Fruit fly (Drosophila melanogaster) whole organism, embryonic: ENCODE measurements around the gene CG9550.

Source experiments
- CG11560 ChIP-seq: fragments of 200-800 bp; sonication (Bioruptor generic); IDR thresholded peaks from 3 replicates; pipeline ENCODE4 v1.3.6; 2022; ENCODE audit warnings: missing biosample characterization, missing genetic modification characterization
- CG13296 ChIP-seq: fragments of 200-800 bp; sonication (Bioruptor generic); optimal IDR thresholded peaks from 3 replicates; lab custom pipeline; 2018; ENCODE audit warnings: missing biosample characterization, mild to moderate bottlenecking, missing genetic modification characterization
- CG13424 ChIP-seq: fragments of 200-800 bp; sonication (Bioruptor generic); optimal IDR thresholded peaks from 2 replicates; lab custom pipeline; 2019; ENCODE audit warnings: missing biosample characterization, mild to moderate bottlenecking, missing genetic modification characterization, moderate library complexity
- CG14014 ChIP-seq: fragments of 200-800 bp; sonication (Bioruptor generic); IDR thresholded peaks from 2 replicates; pipeline ENCODE4 v1.3.6; 2022; ENCODE audit warnings: missing biosample characterization, missing genetic modification characterization
- CG15479 ChIP-seq: fragments of 200-800 bp; sonication (Bioruptor generic); optimal IDR thresholded peaks from 3 replicates; lab custom pipeline; 2019; ENCODE audit warnings: missing biosample characterization, mild to moderate bottlenecking, missing genetic modification characterization, moderate library complexity
- CG15514 ChIP-seq: fragments of 200-800 bp; sonication (Bioruptor generic); optimal IDR thresholded peaks from 3 replicates; lab custom pipeline; 2017; ENCODE audit warnings: missing biosample characterization, missing genetic modification characterization, mild to moderate bottlenecking, moderate library complexity, missing genetic modification reagents
- CG15601 ChIP-seq: fragments of 200-800 bp; sonication (Bioruptor generic); optimal IDR thresholded peaks from 3 replicates; lab custom pipeline; 2019; ENCODE audit warnings: missing biosample characterization, mild to moderate bottlenecking, missing genetic modification characterization, moderate library complexity
- CG16779 ChIP-seq: fragments of 200-800 bp; sonication (Bioruptor generic); IDR thresholded peaks from 2 replicates; pipeline ENCODE4 v1.3.6; 2022; ENCODE audit warnings: missing biosample characterization, missing genetic modification characterization
- CG18764 ChIP-seq: fragments of 200-800 bp; sonication (Bioruptor generic); optimal IDR thresholded peaks from 3 replicates; lab custom pipeline; 2016; ENCODE audit warnings: missing biosample characterization, missing genetic modification characterization
- CG2120 ChIP-seq: fragments of 200-800 bp; sonication (Bioruptor generic); optimal IDR thresholded peaks from 3 replicates; lab custom pipeline; 2016; ENCODE audit warnings: missing biosample characterization, missing genetic modification characterization
- CG31365 ChIP-seq: fragments of 200-800 bp; sonication (Bioruptor generic); optimal IDR thresholded peaks from 2 replicates; lab custom pipeline; 2018; ENCODE audit warnings: missing biosample characterization, mild to moderate bottlenecking, missing genetic modification characterization
- CG3726 ChIP-seq: fragments of 200-800 bp; sonication (Bioruptor generic); IDR thresholded peaks from 3 replicates; pipeline ENCODE4, ENCODE4 v1.3.6; 2022; ENCODE audit warnings: missing biosample characterization, missing genetic modification characterization
- CG42726 ChIP-seq: fragments of 200-800 bp; sonication (Bioruptor generic); IDR thresholded peaks from 2 replicates; pipeline ENCODE4 v1.3.6; 2022; ENCODE audit warnings: missing biosample characterization, missing genetic modification characterization; ENCODE audit not compliant: partially characterized antibody
- CG4282 ChIP-seq: fragments of 200-800 bp; sonication (Bioruptor generic); optimal IDR thresholded peaks from 2 replicates; lab custom pipeline; 2016; ENCODE audit warnings: missing biosample characterization, missing genetic modification characterization
- CG7556 ChIP-seq: fragments of 200-800 bp; sonication (Bioruptor generic); optimal IDR thresholded peaks from 2 replicates; lab custom pipeline; 2017; ENCODE audit warnings: missing biosample characterization, mild to moderate bottlenecking, missing genetic modification characterization
- CG7745 ChIP-seq: fragments of 200-800 bp; sonication (Bioruptor generic); optimal IDR thresholded peaks from 2 replicates; lab custom pipeline; 2018; ENCODE audit warnings: missing biosample characterization, mild to moderate bottlenecking, missing genetic modification characterization, moderate library complexity
- CG8765 ChIP-seq: fragments of 200-800 bp; sonication (Bioruptor generic); IDR thresholded peaks from 2 replicates; pipeline ENCODE4 v1.3.6; 2022; ENCODE audit warnings: missing biosample characterization, missing genetic modification characterization
- CG8924 ChIP-seq: fragments of 200-800 bp; optimal IDR thresholded peaks from 3 replicates; lab custom pipeline; 2019; ENCODE audit warnings: missing biosample characterization, mild to moderate bottlenecking, missing genetic modification characterization, moderate library complexity
- CoRest ChIP-seq: fragments of 200-800 bp; sonication (Bioruptor generic); optimal IDR thresholded peaks from 3 replicates; lab custom pipeline; 2018; ENCODE audit warnings: missing biosample characterization, mild to moderate bottlenecking, missing genetic modification characterization, moderate library complexity
- Dip2 ChIP-seq: fragments of 200-800 bp; sonication (Bioruptor generic); IDR thresholded peaks from 2 replicates; pipeline ENCODE4 v1.3.6; 2022; ENCODE audit warnings: missing biosample characterization, missing genetic modification characterization
- Doc2 ChIP-seq: fragments of 200-800 bp; sonication (Bioruptor generic); IDR thresholded peaks from 2 replicates; pipeline ENCODE4 v1.3.6; 2022; ENCODE audit warnings: missing biosample characterization, missing genetic modification characterization
- Dref ChIP-seq: fragments of 200-800 bp; sonication (Bioruptor generic); IDR thresholded peaks from 2 replicates; pipeline ENCODE4 v1.3.6; 2022; ENCODE audit warnings: missing biosample characterization, missing genetic modification characterization
- Fer2 ChIP-seq: fragments of 200-800 bp; sonication (Bioruptor generic); optimal IDR thresholded peaks from 2 replicates; lab custom pipeline; 2018; ENCODE audit warnings: missing biosample characterization, mild to moderate bottlenecking, missing genetic modification characterization, moderate library complexity
- Fer3 ChIP-seq: fragments of 200-800 bp; sonication (Bioruptor generic); optimal IDR thresholded peaks from 2 replicates; lab custom pipeline; 2018; ENCODE audit warnings: missing biosample characterization, mild to moderate bottlenecking, missing genetic modification characterization, moderate library complexity
- HLH4C ChIP-seq: fragments of 200-800 bp; sonication (Bioruptor generic); IDR thresholded peaks from 3 replicates; pipeline ENCODE4 v1.3.6; 2022; ENCODE audit warnings: missing biosample characterization, missing genetic modification characterization; ENCODE audit not compliant: partially characterized antibody
- Hr39 ChIP-seq: fragments of >200 bp; optimal IDR thresholded peaks from 2 replicates; lab custom pipeline; 2017
- Hr51 ChIP-seq, 2 experiments: fragments of 200-800 bp; sonication (Bioruptor generic); optimal IDR thresholded peaks; 2 replicates in 1 of 2; 3 replicates in 1 of 2; lab custom pipeline; 2016 to 2018; ENCODE audit warnings: missing biosample characterization in 2 of 2, missing genetic modification characterization in 2 of 2, mild to moderate bottlenecking in 1 of 2, moderate library complexity in 1 of 2
- Lpt ChIP-seq: fragments of >200 bp; optimal IDR thresholded peaks from 2 replicates; lab custom pipeline; 2018; ENCODE audit warnings: missing biosample characterization, missing genetic modification characterization
- Mad ChIP-seq: fragments of 200-800 bp; sonication (Bioruptor generic); optimal IDR thresholded peaks from 2 replicates; lab custom pipeline; 2016; ENCODE audit warnings: missing biosample characterization, missing genetic modification characterization
- Max ChIP-seq: fragments of 200-800 bp; sonication (Bioruptor generic); optimal IDR thresholded peaks from 2 replicates; lab custom pipeline; 2016; ENCODE audit warnings: missing biosample characterization, mild to moderate bottlenecking, missing genetic modification characterization
- Neu2 ChIP-seq: fragments of 200-800 bp; sonication (Bioruptor generic); optimal IDR thresholded peaks from 3 replicates; lab custom pipeline; 2016; ENCODE audit warnings: missing biosample characterization, missing genetic modification characterization, borderline replicate concordance
- Rx ChIP-seq: fragments of 200-800 bp; sonication (Bioruptor generic); IDR thresholded peaks from 2 replicates; pipeline ENCODE4 v1.3.6; 2022; ENCODE audit warnings: missing biosample characterization, missing genetic modification characterization
- Scr ChIP-seq: fragments of 200-800 bp; sonication (Bioruptor generic); IDR thresholded peaks from 2 replicates; pipeline ENCODE4 v1.3.6; 2022; ENCODE audit warnings: missing biosample characterization, missing genetic modification characterization; ENCODE audit not compliant: partially characterized antibody
- Six4 ChIP-seq: fragments of 200-800 bp; sonication (Bioruptor generic); optimal IDR thresholded peaks from 2 replicates; lab custom pipeline; 2016; ENCODE audit warnings: missing biosample characterization, missing genetic modification characterization
- bbx ChIP-seq: fragments of 200-800 bp; sonication (Bioruptor generic); IDR thresholded peaks from 2 replicates; pipeline ENCODE4 v1.3.6; 2022; ENCODE audit warnings: missing biosample characterization, missing genetic modification characterization; ENCODE audit not compliant: partially characterized antibody
- crp ChIP-seq, 2 experiments: fragments of 200-800 bp; sonication (Bioruptor generic); optimal IDR thresholded peaks; 2 replicates in 1 of 2; 3 replicates in 1 of 2; lab custom pipeline; 2017; ENCODE audit warnings: missing biosample characterization in 2 of 2, missing genetic modification characterization in 2 of 2, mild to moderate bottlenecking in 1 of 2, moderate library complexity in 1 of 2
- exex ChIP-seq: fragments of 200-800 bp; sonication (Bioruptor generic); optimal IDR thresholded peaks from 4 replicates; lab custom pipeline; 2018; ENCODE audit warnings: missing biosample characterization, mild to moderate bottlenecking, missing genetic modification characterization, moderate library complexity
- gsb-n ChIP-seq: fragments of 200-800 bp; sonication (Bioruptor generic); optimal IDR thresholded peaks from 3 replicates; lab custom pipeline; 2018; ENCODE audit warnings: missing biosample characterization, mild to moderate bottlenecking, missing genetic modification characterization
- her ChIP-seq: fragments of 200-800 bp; sonication (Bioruptor generic); optimal IDR thresholded peaks from 2 replicates; lab custom pipeline; 2016; ENCODE audit warnings: missing biosample characterization, missing genetic modification characterization
- nerfin-2 ChIP-seq: fragments of 200-800 bp; sonication (Bioruptor generic); IDR thresholded peaks from 2 replicates; pipeline ENCODE4 v1.3.6; 2022; ENCODE audit warnings: missing biosample characterization, missing genetic modification characterization; ENCODE audit not compliant: partially characterized antibody
- onecut ChIP-seq: fragments of 200-800 bp; sonication (Bioruptor generic); IDR thresholded peaks from 2 replicates; pipeline ENCODE4 v1.3.6; 2022; ENCODE audit warnings: missing biosample characterization, missing genetic modification characterization
- peb ChIP-seq: fragments of 200-800 bp; sonication (Bioruptor generic); IDR thresholded peaks from 2 replicates; pipeline ENCODE4 v1.3.6; 2022; ENCODE audit warnings: missing biosample characterization, missing genetic modification characterization
- pnt ChIP-seq: fragments of 200-800 bp; sonication (Bioruptor generic); optimal IDR thresholded peaks from 3 replicates; lab custom pipeline; 2016; ENCODE audit warnings: missing biosample characterization, missing genetic modification characterization
- rib ChIP-seq: fragments of 200-800 bp; sonication (Bioruptor generic); IDR thresholded peaks from 2 replicates; pipeline ENCODE4 v1.3.6; 2022; ENCODE audit warnings: missing biosample characterization, missing genetic modification characterization
- slbo ChIP-seq: fragments of 200-800 bp; sonication (Bioruptor generic); IDR thresholded peaks from 2 replicates; pipeline ENCODE4 v1.3.6; 2022; ENCODE audit warnings: missing biosample characterization, missing genetic modification characterization
- sob ChIP-seq: fragments of 200-800 bp; sonication (Bioruptor generic); IDR thresholded peaks from 2 replicates; pipeline ENCODE4 v1.3.6; 2022; ENCODE audit warnings: missing biosample characterization, missing genetic modification characterization
- twi ChIP-seq: fragments of 200-800 bp; optimal IDR thresholded peaks from 2 replicates; lab custom pipeline; 2019; ENCODE audit warnings: missing biosample characterization, mild to moderate bottlenecking, missing genetic modification characterization, moderate library complexity
- wor ChIP-seq: fragments of 200-800 bp; sonication (Bioruptor generic); IDR thresholded peaks from 2 replicates; pipeline ENCODE4 v1.3.6; 2022; ENCODE audit warnings: missing biosample characterization, missing genetic modification characterization
- zen2 ChIP-seq: fragments of 200-800 bp; sonication (Bioruptor generic); IDR thresholded peaks from 3 replicates; pipeline ENCODE4 v1.3.6; 2022; ENCODE audit warnings: missing biosample characterization, missing genetic modification characterization; ENCODE audit not compliant: partially characterized antibody

The CG9550 gene

DNA sequence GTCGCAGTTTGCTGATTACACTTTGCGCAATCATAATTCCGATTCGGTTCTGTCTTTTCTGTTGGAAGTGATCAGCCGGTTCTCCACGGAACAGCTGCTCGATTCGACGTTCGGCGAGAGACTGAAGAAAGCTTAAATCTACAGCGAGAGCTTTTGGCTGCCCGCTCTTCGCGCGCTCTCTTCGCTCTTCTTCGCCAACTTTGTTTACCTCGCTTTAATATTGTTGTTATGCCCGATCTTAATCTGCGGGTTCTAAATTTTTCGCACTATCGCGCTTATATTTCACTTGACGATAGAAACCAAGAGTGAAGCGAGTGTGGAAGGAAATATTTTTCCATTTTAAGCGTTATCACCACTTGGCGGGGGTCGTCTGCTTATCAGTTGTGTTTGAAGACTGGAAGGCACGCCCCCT is 2.4 kb upstream of the CG9550 start, which contains the start of gene CG9547 (continued):
- no peak for TF ChIP-seq CG18764 (GFP tag; lab: Kevin White, UChicago)
- no peak for TF ChIP-seq CG8765 (GFP tag; lab: Robert Waterston, UW)
- TF ChIP-seq bbx = no peak
- no peak for TF ChIP-seq CG16779 (GFP tag; lab: Robert Waterston, UW)
- TF ChIP-seq, all 482 proteins: peak for 95

DNA sequence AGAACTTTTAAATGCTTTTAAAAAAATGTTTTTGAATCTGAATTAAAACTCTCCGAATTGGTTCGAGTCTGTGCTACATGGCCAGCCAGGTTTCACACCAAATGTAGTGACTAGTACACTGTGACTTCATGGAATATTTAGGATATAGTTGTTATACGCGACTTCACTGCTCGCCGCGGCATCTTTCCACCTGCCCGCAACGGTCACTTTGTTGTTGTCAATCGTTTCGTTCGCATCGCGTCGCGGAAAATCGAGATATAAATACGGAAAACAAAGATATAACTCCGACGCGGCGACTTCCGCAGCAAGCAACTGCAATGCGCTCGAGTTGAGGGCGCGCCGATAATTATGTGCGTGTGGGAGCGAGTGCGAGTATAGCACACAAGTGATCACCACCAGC is 1.6 kb downstream of the CG9550 start, which contains the start of gene CG31637:
TSS of gene CG31637 (plus strand) at position 200 of the 400 bp plus-strand sequence.
- TF ChIP-seq Fer2 (tag; lab: Kevin White, UChicago) (no peak), CG15479 (GFP tag; lab: Kevin White, UChicago) (no peak), Max (GFP tag; lab: Kevin White, UChicago) (no peak), CG11560 (tag; lab: Robert Waterston, UW) (no peak), zen2 (GFP tag; lab: Robert Waterston, UW) (no peak), CG3726 (GFP tag; lab: Robert Waterston, UW) (no peak), her (GFP tag; lab: Kevin White, UChicago) (no peak), nerfin-2 (no peak; the same call in 1 of the 2 replicates), CG2120 (GFP tag; lab: Kevin White, UChicago) (no peak), HLH4C (no peak), CG15514 (GFP tag; lab: Kevin White, UChicago) (peak; percentile 71), onecut (GFP tag; lab: Robert Waterston, UW) (0 out of 2 replicates have a peak, but pooled peaks have one; percentile 23), CG31365 (no peak), Doc2 (GFP tag; lab: Robert Waterston, UW) (no peak), wor (GFP tag; lab: Robert Waterston, UW) (no peak), Scr (GFP tag; lab: Robert Waterston, UW) (peak; percentile 15; the same call in 1 of the 2 replicates), peb (GFP tag; lab: Robert Waterston, UW) (no peak), sob (GFP tag; lab: Robert Waterston, UW) (0 out of 2 replicates have a peak, but pooled peaks have one; percentile 19), Hr39 (no peak), CoRest (tag; lab: Kevin White, UChicago) (peak; percentile 30), gsb-n (tag; lab: Kevin White, UChicago) (no peak), CG13296 (GFP tag; lab: Kevin White, UChicago) (peak; percentile 14), Lpt (no peak), Hr51 (GFP tag; optimal IDR thresholded peaks at IDR 0.05; lab: Kevin White, UChicago) (no peak), crp (GFP tag; optimal IDR thresholded peaks at IDR 0.05; lab: Kevin White, UChicago) (no peak), CG42726 (GFP tag; lab: Robert Waterston, UW) (0 out of 2 replicates have a peak, but pooled peaks have one; percentile 2), Fer3 (tag; lab: Kevin White, UChicago) (no peak), Mad (GFP tag; lab: Kevin White, UChicago) (peak; percentile 19), CG13424 (no peak), Neu2 (peak; percentile 6), twi (tag; lab: Kevin White, UChicago) (no peak), CG8924 (tag; lab: Kevin White, UChicago) (peak; percentile 43), Six4 (GFP tag; lab: Kevin White, UChicago) (no peak), pnt (no peak), Dip2 (GFP tag; lab: Robert Waterston, UW) (no peak), slbo (GFP tag; lab: Robert Waterston, UW) (peak; percentile 48), CG4282 (no peak), rib (no peak), Rx (GFP tag; lab: Robert Waterston, UW) (no peak), CG15601 (tag; lab: Kevin White, UChicago) (peak; percentile 36), CG7556 (GFP tag; lab: Kevin White, UChicago) (no peak), CG7745 (no peak), CG14014 (GFP tag; lab: Robert Waterston, UW) (no peak), exex (peak; percentile 17), Dref (GFP tag; lab: Robert Waterston, UW) (peak; percentile 44)
